Fruit fly (Drosophila melanogaster) whole organism, embryonic: Measurements from ENCODE around the gene CG5139.
A peak's percentile ranks its signal among the peaks of the same experiment; 100 is the strongest.

Experiments
- Abd-B ChIP-seq: fragments of 200-800 bp; sonication (Bioruptor generic); optimal IDR thresholded peaks from 2 replicates; lab custom pipeline; 2018; ENCODE audit warnings: missing biosample characterization, mild to moderate bottlenecking, missing genetic modification characterization, moderate library complexity
- Antp ChIP-seq: fragments of 200-800 bp; sonication (Bioruptor generic); optimal IDR thresholded peaks from 3 replicates; lab custom pipeline; 2016; ENCODE audit warnings: missing biosample characterization, missing genetic modification characterization
- Awh ChIP-seq: fragments of 200-800 bp; sonication (Bioruptor generic); IDR thresholded peaks from 2 replicates; pipeline ENCODE4, ENCODE4 v1.3.6; 2022; ENCODE audit warnings: missing biosample characterization, missing genetic modification characterization
- B-H1 ChIP-seq: fragments of 200-800 bp; sonication (Bioruptor generic); IDR thresholded peaks from 3 replicates; pipeline ENCODE4 v1.3.6; 2022; ENCODE audit warnings: missing biosample characterization, missing genetic modification characterization
- C15 ChIP-seq: fragments of 200-800 bp; sonication (Bioruptor generic); IDR thresholded peaks from 3 replicates; pipeline ENCODE4 v1.3.6; 2022; ENCODE audit warnings: missing biosample characterization, missing genetic modification characterization
- CG10274 ChIP-seq: fragments of 200-800 bp; sonication (Bioruptor generic); optimal IDR thresholded peaks from 3 replicates; lab custom pipeline; 2017; ENCODE audit warnings: missing biosample characterization, mild to moderate bottlenecking, missing genetic modification characterization
- CG10321 ChIP-seq: fragments of 200-800 bp; sonication (Bioruptor generic); IDR thresholded peaks from 2 replicates; pipeline ENCODE4 v1.3.6; 2022; ENCODE audit warnings: missing biosample characterization, missing genetic modification characterization
- CG10366 ChIP-seq: fragments of 200-800 bp; sonication (Bioruptor generic); IDR thresholded peaks from 2 replicates; pipeline ENCODE4 v1.3.6; 2022; ENCODE audit warnings: missing biosample characterization, missing genetic modification characterization
- CG12236 ChIP-seq: fragments of 200-800 bp; sonication (Bioruptor generic); optimal IDR thresholded peaks from 2 replicates; lab custom pipeline; 2016; ENCODE audit warnings: missing biosample characterization, missing genetic modification characterization
- CG14014 ChIP-seq: fragments of 200-800 bp; sonication (Bioruptor generic); IDR thresholded peaks from 2 replicates; pipeline ENCODE4 v1.3.6; 2022; ENCODE audit warnings: missing biosample characterization, missing genetic modification characterization
- CG14050 ChIP-seq: fragments of 200-800 bp; sonication (Bioruptor generic); IDR thresholded peaks from 3 replicates; pipeline ENCODE4 v1.3.6; 2022; ENCODE audit warnings: missing biosample characterization, missing genetic modification characterization
- CG15514 ChIP-seq: fragments of 200-800 bp; sonication (Bioruptor generic); optimal IDR thresholded peaks from 3 replicates; lab custom pipeline; 2017; ENCODE audit warnings: missing biosample characterization, missing genetic modification characterization, mild to moderate bottlenecking, moderate library complexity, missing genetic modification reagents
- CG1602 ChIP-seq: fragments of 200-800 bp; sonication (Bioruptor generic); optimal IDR thresholded peaks from 3 replicates; lab custom pipeline; 2016; ENCODE audit warnings: missing biosample characterization, missing genetic modification characterization
- CG18764 ChIP-seq: fragments of 200-800 bp; sonication (Bioruptor generic); optimal IDR thresholded peaks from 3 replicates; lab custom pipeline; 2016; ENCODE audit warnings: missing biosample characterization, missing genetic modification characterization
- CG2678 ChIP-seq: fragments of 200-800 bp; sonication (Bioruptor generic); optimal IDR thresholded peaks from 3 replicates; lab custom pipeline; 2019; ENCODE audit warnings: missing biosample characterization, mild to moderate bottlenecking, missing genetic modification characterization, moderate library complexity
- CG3065 ChIP-seq: fragments of 200-800 bp; sonication (Bioruptor generic); optimal IDR thresholded peaks from 2 replicates; lab custom pipeline; 2016; ENCODE audit warnings: missing biosample characterization, missing genetic modification characterization
- CG4617 ChIP-seq: fragments of 200-800 bp; sonication (Bioruptor generic); optimal IDR thresholded peaks from 3 replicates; lab custom pipeline; 2016; ENCODE audit warnings: missing biosample characterization, missing genetic modification characterization, borderline replicate concordance
- CG8089 ChIP-seq: fragments of 200-800 bp; sonication (Bioruptor generic); optimal IDR thresholded peaks from 3 replicates; lab custom pipeline; 2016; ENCODE audit warnings: missing biosample characterization, missing genetic modification characterization
- CG8359 ChIP-seq: fragments of 200-800 bp; sonication (Bioruptor generic); optimal IDR thresholded peaks from 2 replicates; lab custom pipeline; 2017; ENCODE audit warnings: missing biosample characterization, mild to moderate bottlenecking, missing genetic modification characterization, borderline replicate concordance
- H15 ChIP-seq: fragments of 200-800 bp; sonication (Bioruptor generic); IDR thresholded peaks from 3 replicates; pipeline ENCODE4 v1.3.6; 2022; ENCODE audit warnings: missing biosample characterization, missing genetic modification characterization
- HLH54F ChIP-seq: fragments of 200-800 bp; sonication (Bioruptor generic); optimal IDR thresholded peaks from 3 replicates; lab custom pipeline; 2016; ENCODE audit warnings: missing biosample characterization, missing genetic modification characterization
- MBD-R2 ChIP-seq: fragments of 200-800 bp; sonication (Bioruptor generic); IDR thresholded peaks from 2 replicates; pipeline ENCODE4 v1.3.6; 2022; ENCODE audit warnings: missing biosample characterization, missing genetic modification characterization
- Med ChIP-seq: fragments of 200-800 bp; sonication (Bioruptor generic); peaks from one replicate; lab custom pipeline; 2016; ENCODE audit warnings: missing biosample characterization, missing genetic modification characterization, mild to moderate bottlenecking, inconsistent platforms, moderate library complexity
- NK7.1 ChIP-seq: fragments of 200-800 bp; sonication (Bioruptor generic); optimal IDR thresholded peaks from 3 replicates; lab custom pipeline; 2016; ENCODE audit warnings: missing biosample characterization, missing genetic modification characterization
- Oli ChIP-seq: fragments of 200-800 bp; sonication (Bioruptor generic); optimal IDR thresholded peaks from 2 replicates; lab custom pipeline; 2018; ENCODE audit warnings: missing biosample characterization, mild to moderate bottlenecking, missing genetic modification characterization, moderate library complexity
- Ravus ChIP-seq: fragments of 200-800 bp; sonication (Bioruptor generic); IDR thresholded peaks from 2 replicates; pipeline ENCODE4 v1.3.6; 2022; ENCODE audit warnings: missing biosample characterization, missing genetic modification characterization
- Six4 ChIP-seq: fragments of 200-800 bp; sonication (Bioruptor generic); optimal IDR thresholded peaks from 2 replicates; lab custom pipeline; 2016; ENCODE audit warnings: missing biosample characterization, missing genetic modification characterization
- ap ChIP-seq: fragments of 200-800 bp; sonication (Bioruptor generic); IDR thresholded peaks from 2 replicates; pipeline ENCODE4 v1.3.6; 2022; ENCODE audit warnings: missing biosample characterization, missing genetic modification characterization
- ash1 ChIP-seq: fragments of 200-800 bp; sonication (Bioruptor generic); optimal IDR thresholded peaks from 2 replicates; lab custom pipeline; 2018; ENCODE audit warnings: missing biosample characterization, mild to moderate bottlenecking, missing genetic modification characterization
- ato ChIP-seq: fragments of 200-800 bp; sonication (Bioruptor generic); IDR thresholded peaks from 2 replicates; pipeline ENCODE4 v1.3.6; 2022; ENCODE audit warnings: missing biosample characterization, missing genetic modification characterization; ENCODE audit not compliant: partially characterized antibody
- cato ChIP-seq: fragments of 200-800 bp; sonication (Bioruptor generic); optimal IDR thresholded peaks from 2 replicates; lab custom pipeline; 2016; ENCODE audit warnings: missing biosample characterization, missing genetic modification characterization, borderline replicate concordance
- corto ChIP-seq: fragments of 200-800 bp; sonication (Bioruptor generic); optimal IDR thresholded peaks from 2 replicates; lab custom pipeline; 2016; ENCODE audit warnings: missing biosample characterization, mild to moderate bottlenecking, missing genetic modification characterization, moderate library complexity
- dan ChIP-seq: fragments of 200-800 bp; sonication (Bioruptor generic); IDR thresholded peaks from 2 replicates; pipeline ENCODE4 v1.3.6; 2022; ENCODE audit warnings: missing biosample characterization, missing genetic modification characterization
- dysf ChIP-seq: fragments of 200-800 bp; sonication (Bioruptor generic); IDR thresholded peaks from 3 replicates; pipeline ENCODE4 v1.3.6; 2022; ENCODE audit warnings: missing biosample characterization, missing genetic modification characterization
- gem ChIP-seq: fragments of 200-800 bp; sonication (Bioruptor generic); optimal IDR thresholded peaks from 2 replicates; lab custom pipeline; 2019; ENCODE audit warnings: missing biosample characterization, mild to moderate bottlenecking, missing genetic modification characterization, moderate library complexity
- ham ChIP-seq: fragments of 200-800 bp; sonication (Bioruptor generic); IDR thresholded peaks from 2 replicates; pipeline ENCODE4 v1.3.6; 2022; ENCODE audit warnings: missing biosample characterization, missing genetic modification characterization
- ind ChIP-seq: fragments of 200-800 bp; sonication (Bioruptor generic); optimal IDR thresholded peaks from 3 replicates; lab custom pipeline; 2016; ENCODE audit warnings: missing biosample characterization, missing genetic modification characterization
- kay ChIP-seq: fragments of 200-800 bp; sonication (Bioruptor generic); optimal IDR thresholded peaks from 2 replicates; lab custom pipeline; 2016; ENCODE audit warnings: missing biosample characterization, missing genetic modification characterization
- lab ChIP-seq: fragments of 200-800 bp; sonication (Bioruptor generic); optimal IDR thresholded peaks from 3 replicates; lab custom pipeline; 2017; ENCODE audit warnings: missing biosample characterization, missing genetic modification characterization, mild to moderate bottlenecking, moderate library complexity, missing genetic modification reagents
- mam ChIP-seq: fragments of 200-800 bp; sonication (Bioruptor generic); optimal IDR thresholded peaks from 3 replicates; lab custom pipeline; 2016; ENCODE audit warnings: missing biosample characterization, missing genetic modification characterization
- nerfin-2 ChIP-seq: fragments of 200-800 bp; sonication (Bioruptor generic); IDR thresholded peaks from 2 replicates; pipeline ENCODE4 v1.3.6; 2022; ENCODE audit warnings: missing biosample characterization, missing genetic modification characterization; ENCODE audit not compliant: partially characterized antibody
- odd ChIP-seq: fragments of 200-800 bp; sonication (Bioruptor generic); optimal IDR thresholded peaks from 2 replicates; lab custom pipeline; 2017; ENCODE audit warnings: missing biosample characterization, mild to moderate bottlenecking, missing genetic modification characterization
- pho ChIP-seq: fragments of 200-800 bp; sonication (Bioruptor generic); optimal IDR thresholded peaks from 2 replicates; lab custom pipeline; 2016; ENCODE audit warnings: missing biosample characterization, missing genetic modification characterization
- pnt ChIP-seq: fragments of 200-800 bp; sonication (Bioruptor generic); optimal IDR thresholded peaks from 3 replicates; lab custom pipeline; 2016; ENCODE audit warnings: missing biosample characterization, missing genetic modification characterization
- prd ChIP-seq, 3 experiments: fragments of >200 bp in 2 of 3; fragments of 200-800 bp in 1 of 3; sonication (Bioruptor generic) in 1 of 3; optimal IDR thresholded peaks in 2 of 3; IDR thresholded peaks in 1 of 3; 2 replicates in 2 of 3; 3 replicates in 1 of 3; pipeline versions ENCODE4 v1.3.6 to Lab custom; 2017 to 2022; ENCODE audit warnings: missing biosample characterization in 1 of 3, missing genetic modification characterization in 1 of 3
- ssp ChIP-seq: fragments of 200-800 bp; sonication (Bioruptor generic); IDR thresholded peaks from 2 replicates; pipeline ENCODE4 v1.3.6; 2022; ENCODE audit warnings: missing biosample characterization, missing genetic modification characterization
- stwl ChIP-seq: fragments of 200-800 bp; sonication (Bioruptor generic); optimal IDR thresholded peaks from 3 replicates; lab custom pipeline; 2018; ENCODE audit warnings: missing biosample characterization, mild to moderate bottlenecking, missing genetic modification characterization, moderate library complexity
- tio ChIP-seq: fragments of 200-800 bp; sonication (Bioruptor generic); optimal IDR thresholded peaks from 2 replicates; lab custom pipeline; 2017; ENCODE audit warnings: missing biosample characterization, missing genetic modification characterization, inconsistent platforms
- unpg ChIP-seq: fragments of 200-800 bp; sonication (Bioruptor generic); optimal IDR thresholded peaks from 3 replicates; lab custom pipeline; 2018; ENCODE audit warnings: missing biosample characterization, mild to moderate bottlenecking, missing genetic modification characterization, moderate library complexity

CG5139 gene

dm6 chr2L:1157679-1158518 is 41.2 kb downstream of the CG5139 start, which contains the start of gene capt (continued):
- TF ChIP-seq MBD-R2 (GFP tag; lab: Robert Waterston, UW) (peak; percentile 22; the same call in 1 of the 2 replicates), dan (GFP tag; lab: Robert Waterston, UW) (no peak), unpg (GFP tag; lab: Kevin White, UChicago) (peak; percentile 2), CG8359 (no peak), ato (GFP tag; lab: Robert Waterston, UW) (no peak), stwl (no peak), dysf (GFP tag; lab: Robert Waterston, UW) (peak; percentile 61; the same call in 1 of the 3 replicates), CG14050 (GFP tag; lab: Robert Waterston, UW) (no peak), Abd-B (GFP tag; lab: Kevin White, UChicago) (peak; percentile 46), CG3065 (no peak), CG2678 (tag; lab: Kevin White, UChicago) (no peak), CG15514 (peak; percentile 50), Antp (no peak), cato (no peak), HLH54F (GFP tag; lab: Kevin White, UChicago) (peak; percentile 16), ap (GFP tag; lab: Robert Waterston, UW) (no peak), CG8089 (GFP tag; lab: Kevin White, UChicago) (no peak), lab (GFP tag; lab: Kevin White, UChicago) (no peak), NK7.1 (GFP tag; lab: Kevin White, UChicago) (no peak), CG10274 (GFP tag; lab: Kevin White, UChicago) (no peak), ssp (peak; percentile 41), Six4 (GFP tag; lab: Kevin White, UChicago) (no peak), CG12236 (GFP tag; lab: Kevin White, UChicago) (no peak), ham (GFP tag; lab: Robert Waterston, UW) (no peak), Oli (tag; lab: Kevin White, UChicago) (peak; percentile 34), Awh (GFP tag; lab: Robert Waterston, UW) (no peak), pnt (no peak), corto (GFP tag; lab: Kevin White, UChicago) (no peak), kay (GFP tag; lab: Kevin White, UChicago) (peak; percentile 69), H15 (no peak), nerfin-2 (GFP tag; lab: Robert Waterston, UW) (no peak), pho (peak; percentile 49), CG10321 (GFP tag; lab: Robert Waterston, UW) (0 out of 2 replicates have a peak, but pooled peaks have one; percentile 9), CG10366 (GFP tag; lab: Robert Waterston, UW) (peak; percentile 14; the same call in 1 of the 2 replicates), Ravus (no peak), prd (optimal IDR thresholded peaks at IDR 0.05; lab: Kevin White, UChicago) (no peak), prd (GFP tag; IDR thresholded peaks at IDR 0.05; lab: Robert Waterston, UW) (peak; percentile 56; the same call in 2 of the 3 replicates), ash1 (no peak), C15 (GFP tag; lab: Robert Waterston, UW) (no peak), CG4617 (GFP tag; lab: Kevin White, UChicago) (no peak), Med (GFP tag; lab: Kevin White, UChicago) (peak; percentile 84), CG1602 (GFP tag; lab: Kevin White, UChicago) (peak; percentile 22), tio (no peak), odd (GFP tag; lab: Kevin White, UChicago) (no peak), CG18764 (GFP tag; lab: Kevin White, UChicago) (no peak), B-H1 (GFP tag; lab: Robert Waterston, UW) (no peak), ind (peak; percentile 52), mam (GFP tag; lab: Kevin White, UChicago) (peak; percentile 49), CG14014 (no peak), gem (no peak)
